Worm (Caenorhabditis elegans) whole organism, L3 larva: ENCODE data around the gene C16C10.9.

ENCODE experiments used
- R02D3.7 ChIP-seq: fragments of 150-350 bp; optimal IDR thresholded peaks from 2 replicates; lab custom pipeline; 2014; ENCODE audit warnings: missing biosample characterization, missing genetic modification characterization
- ZK546.5 ChIP-seq: sonication (generic microtip); optimal IDR thresholded peaks from 2 replicates; lab custom pipeline; 2017; ENCODE audit warnings: missing biosample characterization, missing genetic modification characterization
- ama-1 ChIP-seq: fragments of 150-350 bp; optimal IDR thresholded peaks from 2 replicates; lab custom pipeline; 2018
- ceh-28 ChIP-seq: fragments of 150-350 bp; optimal IDR thresholded peaks from 2 replicates; lab custom pipeline; 2014; ENCODE audit warnings: missing biosample characterization, missing genetic modification reagents, missing genetic modification characterization
- ceh-9 ChIP-seq: sonication (generic microtip); optimal IDR thresholded peaks from 2 replicates; lab custom pipeline; 2018; ENCODE audit warnings: missing biosample characterization, missing genetic modification characterization
- daf-12 ChIP-seq: fragments of 150-350 bp; optimal IDR thresholded peaks from 2 replicates; lab custom pipeline; 2014; ENCODE audit warnings: missing biosample characterization, missing genetic modification reagents, missing genetic modification characterization
- egl-5 ChIP-seq: fragments of 150-350 bp; optimal IDR thresholded peaks from 2 replicates; lab custom pipeline; 2017; ENCODE audit warnings: missing biosample characterization, missing genetic modification reagents, missing genetic modification characterization, inconsistent platforms
- elt-2 ChIP-seq: sonication (generic microtip); optimal IDR thresholded peaks from 2 replicates; lab custom pipeline; 2016; ENCODE audit warnings: missing genetic modification reagents, mild to moderate bottlenecking, missing genetic modification characterization, missing compliant biosample characterization
- eor-1 ChIP-seq, 2 experiments: fragments of 150-350 bp; optimal IDR thresholded peaks; 2 replicates each; lab custom pipeline; 2014 to 2018; ENCODE audit warnings: missing biosample characterization in 2 of 2, missing genetic modification characterization in 2 of 2
- fos-1 ChIP-seq: fragments of 150-350 bp; optimal IDR thresholded peaks from 2 replicates; lab custom pipeline; 2014; ENCODE audit warnings: missing biosample characterization, missing genetic modification characterization
- hmg-11 ChIP-seq: sonication (generic microtip); optimal IDR thresholded peaks from 2 replicates; lab custom pipeline; 2016; ENCODE audit warnings: missing genetic modification characterization, missing compliant biosample characterization
- jun-1 ChIP-seq: fragments of 150-350 bp; optimal IDR thresholded peaks from 2 replicates; lab custom pipeline; 2014; ENCODE audit warnings: missing biosample characterization, missing genetic modification reagents, missing genetic modification characterization
- lin-15B ChIP-seq: fragments of 150-350 bp; optimal IDR thresholded peaks from 2 replicates; lab custom pipeline; 2014; ENCODE audit warnings: missing biosample characterization, missing genetic modification characterization
- lin-39 ChIP-seq: fragments of 150-350 bp; optimal IDR thresholded peaks from 2 replicates; lab custom pipeline; 2018; ENCODE audit warnings: missing biosample characterization, missing genetic modification reagents, missing genetic modification characterization
- lsy-12 ChIP-seq: sonication (generic microtip); optimal IDR thresholded peaks from 2 replicates; lab custom pipeline; 2016; ENCODE audit warnings: mild to moderate bottlenecking, missing genetic modification characterization, missing compliant biosample characterization
- mdl-1 ChIP-seq: fragments of 150-350 bp; optimal IDR thresholded peaks from 2 replicates; lab custom pipeline; 2014; ENCODE audit warnings: missing biosample characterization, missing genetic modification characterization
- mml-1 ChIP-seq: fragments of 150-350 bp; sonication (generic microtip); optimal IDR thresholded peaks from 3 replicates; lab custom pipeline; 2014; ENCODE audit warnings: missing biosample characterization, missing genetic modification characterization
- nhr-11 ChIP-seq: fragments of 150-350 bp; optimal IDR thresholded peaks from 2 replicates; lab custom pipeline; 2014; ENCODE audit warnings: missing biosample characterization, missing genetic modification characterization
- nhr-12 ChIP-seq: fragments of 150-350 bp; optimal IDR thresholded peaks from 2 replicates; lab custom pipeline; 2014; ENCODE audit warnings: missing biosample characterization, missing genetic modification characterization
- nhr-23 ChIP-seq: fragments of 150-350 bp; optimal IDR thresholded peaks from 2 replicates; lab custom pipeline; 2014; ENCODE audit warnings: missing biosample characterization, missing genetic modification reagents, missing genetic modification characterization
- nhr-237 ChIP-seq: fragments of 150-350 bp; optimal IDR thresholded peaks from 2 replicates; lab custom pipeline; 2014; ENCODE audit warnings: missing biosample characterization, missing genetic modification characterization
- nhr-25 ChIP-seq: sonication (generic microtip); optimal IDR thresholded peaks from 2 replicates; lab custom pipeline; 2017; ENCODE audit warnings: missing biosample characterization, missing genetic modification characterization
- nhr-28 ChIP-seq: fragments of 150-350 bp; optimal IDR thresholded peaks from 2 replicates; lab custom pipeline; 2014; ENCODE audit warnings: missing biosample characterization, missing genetic modification characterization
- nhr-67 ChIP-seq: fragments of 150-350 bp; optimal IDR thresholded peaks from 2 replicates; lab custom pipeline; 2014; ENCODE audit warnings: missing biosample characterization, missing genetic modification characterization
- nhr-76 ChIP-seq: fragments of 150-350 bp; sonication (generic microtip); optimal IDR thresholded peaks from 5 replicates; lab custom pipeline; 2014; ENCODE audit warnings: missing biosample characterization, missing genetic modification characterization
- pha-4 ChIP-seq: fragments of 150-350 bp; optimal IDR thresholded peaks from 2 replicates; lab custom pipeline; 2014; ENCODE audit warnings: missing biosample characterization, missing genetic modification reagents, missing genetic modification characterization
- pqm-1 ChIP-seq: fragments of 150-350 bp; optimal IDR thresholded peaks from 2 replicates; lab custom pipeline; 2017; ENCODE audit warnings: missing biosample characterization, missing genetic modification characterization, inconsistent platforms
- sea-2 ChIP-seq: fragments of 150-350 bp; sonication (generic microtip); optimal IDR thresholded peaks from 4 replicates; lab custom pipeline; 2014; ENCODE audit warnings: missing biosample characterization, missing genetic modification reagents, missing genetic modification characterization
- snpc-4 ChIP-seq: fragments of 150-350 bp; optimal IDR thresholded peaks from 2 replicates; lab custom pipeline; 2014; ENCODE audit warnings: missing biosample characterization, missing genetic modification characterization
- unc-39 ChIP-seq: sonication (generic microtip); optimal IDR thresholded peaks from 4 replicates; lab custom pipeline; 2017; ENCODE audit warnings: missing biosample characterization, missing genetic modification characterization
- ztf-11 ChIP-seq: fragments of 150-350 bp; optimal IDR thresholded peaks from 2 replicates; lab custom pipeline; 2014; ENCODE audit warnings: missing biosample characterization, missing genetic modification characterization
- ztf-4 ChIP-seq: fragments of 150-350 bp; optimal IDR thresholded peaks from 2 replicates; lab custom pipeline; 2014; ENCODE audit warnings: missing biosample characterization, missing genetic modification characterization

The C16C10.9 gene

DNA sequence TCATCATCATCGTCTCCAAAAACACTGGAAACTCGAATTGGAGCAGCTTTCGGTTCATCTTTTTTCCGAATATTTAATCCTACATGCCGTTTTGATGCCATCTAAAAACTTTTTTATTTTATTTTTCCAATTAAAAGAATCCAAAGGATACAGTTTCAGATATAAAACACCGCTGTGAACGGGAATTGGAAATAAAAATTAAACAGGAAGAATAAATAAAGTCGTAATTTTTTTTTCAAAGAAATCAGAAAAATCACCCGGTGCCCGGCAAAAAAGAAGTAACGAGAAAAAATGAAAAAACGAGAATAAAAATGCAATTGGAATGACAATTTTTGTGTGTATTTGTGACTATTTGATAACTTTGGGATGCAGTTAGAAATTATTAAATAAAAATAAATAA, 11.5 kb upstream of the C16C10.9 start, which contains the start of gene ccdc-55:
ccdc-55 (minus strand) TSS at position 101 of the 400 bp plus-strand sequence.
- TF ChIP-seq ztf-11 (tag; lab: Kevin White, UChicago) (no peak), R02D3.7 (no peak), nhr-28 (tag; lab: Kevin White, UChicago) (no peak), elt-2 (tag; lab: Kevin White, UChicago) (no peak), ZK546.5 (tag; lab: Kevin White, UChicago) (no peak), nhr-11 (no peak), nhr-12 (no peak), egl-5 (tag; lab: Kevin White, UChicago) (no peak), jun-1 (tag; lab: Kevin White, UChicago) (no peak), ceh-28 (no peak), nhr-25 (tag; lab: Kevin White, UChicago) (no peak), mml-1 (tag; lab: Kevin White, UChicago) (no peak), pqm-1 (tag; lab: Kevin White, UChicago) (no peak), nhr-23 (tag; lab: Kevin White, UChicago) (no peak)

DNA sequence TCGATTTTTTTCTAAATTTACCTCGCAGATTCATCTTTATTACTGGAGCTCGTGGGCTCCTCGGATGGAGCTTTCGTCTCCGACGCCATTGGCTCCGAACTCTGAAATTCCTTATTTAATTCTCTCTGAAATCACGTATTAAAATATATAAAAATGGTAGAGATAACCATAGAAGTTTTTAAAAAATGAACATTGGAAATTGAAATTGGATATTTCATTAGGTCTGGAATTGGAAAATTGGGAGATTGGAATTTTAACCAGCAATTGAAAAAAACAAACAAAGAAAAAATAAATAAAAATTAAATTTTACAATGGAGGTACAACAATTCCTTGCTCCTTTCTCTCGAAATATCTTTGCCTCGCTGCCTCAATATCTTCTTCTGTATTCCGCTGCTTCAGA, 9.5 kb upstream of the C16C10.9 start, which contains the start of gene rnf-5:
rnf-5 (minus strand) TSS at position 101 of the 400 bp plus-strand sequence.
- no peak for TF ChIP-seq pqm-1 (tag; lab: Kevin White, UChicago)
- no peak for TF ChIP-seq lin-39 (tag; lab: Kevin White, UChicago)
- TF ChIP-seq snpc-4 (tag; lab: Kevin White, UChicago): no peak
- TF ChIP-seq lin-15B (tag; lab: Kevin White, UChicago): no peak
- no peak for TF ChIP-seq hmg-11 (tag; lab: Kevin White, UChicago)
- no peak for TF ChIP-seq daf-12 (tag; lab: Kevin White, UChicago)
- TF ChIP-seq mdl-1 (tag; lab: Kevin White, UChicago): no peak
- no peak for TF ChIP-seq lsy-12
- TF ChIP-seq ztf-11 (tag; lab: Kevin White, UChicago): no peak
- no peak for TF ChIP-seq nhr-28 (tag; lab: Kevin White, UChicago)
- no peak for TF ChIP-seq ceh-28
- no peak for TF ChIP-seq egl-5 (tag; lab: Kevin White, UChicago)
- no peak for TF ChIP-seq nhr-12
- no peak for TF ChIP-seq eor-1 (tag; optimal IDR thresholded peaks at IDR 0.05; lab: Kevin White, UChicago)
- no peak for TF ChIP-seq sea-2 (GFP tag; lab: Kevin White, UChicago)
- no peak for TF ChIP-seq ama-1 (lab: Kevin White, UChicago)
- TF ChIP-seq mml-1 (tag; lab: Kevin White, UChicago): no peak
- no peak for TF ChIP-seq nhr-76 (tag; lab: Kevin White, UChicago)
- no peak for TF ChIP-seq jun-1 (tag; lab: Kevin White, UChicago)

DNA sequence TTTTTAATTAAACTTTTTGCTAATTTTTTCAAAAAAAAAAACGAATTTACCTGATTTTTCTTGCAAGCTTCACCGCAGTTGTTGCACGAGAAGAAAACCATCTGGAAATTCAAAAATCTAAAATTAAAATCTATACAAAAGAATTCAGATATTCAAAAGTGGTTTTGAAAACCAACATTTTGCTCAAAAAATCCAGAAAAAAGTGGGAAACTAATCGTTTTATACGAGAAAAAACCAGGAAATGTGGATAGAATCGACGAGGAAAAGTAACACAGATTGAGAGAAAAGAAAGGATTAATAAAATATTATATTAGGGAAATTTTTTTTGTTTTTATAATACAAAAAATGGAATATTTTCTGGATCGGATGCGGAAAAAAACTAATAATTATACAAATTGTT, 6.9 kb upstream of the C16C10.9 start, which contains the start of gene C16C10.8:
C16C10.8 (minus strand) TSS at position 101 of the 400 bp plus-strand sequence.
- no peak for TF ChIP-seq nhr-67 (tag; lab: Kevin White, UChicago)
- no peak for TF ChIP-seq lsy-12
- TF ChIP-seq nhr-237 (tag; lab: Kevin White, UChicago): no peak

DNA sequence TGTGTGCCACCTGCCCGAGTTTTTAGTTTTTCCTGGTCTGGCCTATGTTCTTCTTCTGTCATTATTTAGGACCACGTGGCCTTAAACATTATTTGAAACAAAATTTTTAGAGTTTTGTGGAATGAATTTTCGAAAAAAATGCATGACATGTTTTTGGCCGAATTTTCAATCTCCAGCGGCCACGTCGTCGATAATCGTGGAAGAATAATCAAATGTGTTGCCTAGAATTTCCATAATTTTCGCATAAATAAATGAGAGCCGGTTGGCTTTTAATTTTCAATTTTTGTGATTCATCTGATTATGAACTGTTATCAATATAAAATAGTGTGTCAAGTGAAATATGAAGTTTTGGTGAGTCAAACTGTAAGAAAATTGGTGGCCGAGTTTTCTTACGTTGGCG, 3.7 kb upstream of the C16C10.9 start, which contains the start of gene C01G12.16:
C01G12.16 (plus strand) TSS at position 301 of the 400 bp plus-strand sequence.
- no peak for TF ChIP-seq unc-39 (tag; lab: Kevin White, UChicago)

DNA sequence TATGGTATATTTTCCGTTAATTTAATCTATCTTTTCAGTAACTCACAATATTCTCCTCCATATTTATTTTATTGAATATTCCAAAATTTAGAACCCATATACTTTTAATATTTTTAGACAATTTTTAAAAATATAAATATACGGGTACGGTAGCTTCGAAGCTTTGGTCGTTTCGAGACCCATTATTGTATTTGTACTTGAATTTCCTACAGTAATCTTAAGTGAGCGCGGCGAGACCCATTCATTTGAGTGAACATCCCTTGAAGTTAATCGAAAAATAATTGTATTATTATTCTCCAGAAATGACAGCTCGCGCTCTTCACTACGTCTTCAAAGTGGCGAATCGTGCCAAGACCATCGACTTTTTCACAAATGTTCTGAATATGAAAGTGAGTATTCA, 3.9 kb downstream of the C16C10.9 start, which contains the start of gene glod-4:
glod-4 (plus strand) TSS at position 301 of the 400 bp plus-strand sequence.
- no peak for TF ChIP-seq elt-2 (tag; lab: Kevin White, UChicago)
- no peak for TF ChIP-seq mdl-1 (tag; lab: Kevin White, UChicago)
- TF ChIP-seq ama-1 (lab: Kevin White, UChicago): no peak
- TF ChIP-seq ceh-28: no peak
- TF ChIP-seq lsy-12: no peak
- no peak for TF ChIP-seq mml-1 (tag; lab: Kevin White, UChicago)
- no peak for TF ChIP-seq pha-4 (tag; lab: Kevin White, UChicago)
- TF ChIP-seq ceh-9 (tag; lab: Kevin White, UChicago): no peak
- TF ChIP-seq unc-39 (tag; lab: Kevin White, UChicago): no peak
- no peak for TF ChIP-seq lin-15B (tag; lab: Kevin White, UChicago)
- TF ChIP-seq ztf-11 (tag; lab: Kevin White, UChicago): no peak
- TF ChIP-seq nhr-76 (tag; lab: Kevin White, UChicago): no peak
- TF ChIP-seq jun-1 (tag; lab: Kevin White, UChicago): no peak
- TF ChIP-seq eor-1 (tag; optimal IDR thresholded peaks at IDR 0.05; lab: Kevin White, UChicago): no peak
- no peak for TF ChIP-seq lin-39 (tag; lab: Kevin White, UChicago)
- TF ChIP-seq nhr-12: no peak
- no peak for TF ChIP-seq fos-1 (tag; lab: Kevin White, UChicago)
- TF ChIP-seq nhr-11: no peak
- no peak for TF ChIP-seq ztf-4 (tag; lab: Kevin White, UChicago)
